Fruit fly (Drosophila melanogaster) whole organism, embryonic: Measurements from ENCODE around the gene ps.
A peak's percentile ranks its signal among the peaks of the same experiment; 100 is the strongest.

Experiments
- ATbp ChIP-seq: fragments of 200-800 bp; sonication (Bioruptor generic); optimal IDR thresholded peaks from 2 replicates; lab custom pipeline; 2017; ENCODE audit warnings: missing biosample characterization, mild to moderate bottlenecking, missing genetic modification characterization, missing genetic modification reagents
- B-H2 ChIP-seq: fragments of 200-800 bp; sonication (Bioruptor generic); optimal IDR thresholded peaks from 2 replicates; lab custom pipeline; 2018; ENCODE audit warnings: missing biosample characterization, mild to moderate bottlenecking, missing genetic modification characterization
- Blimp-1 ChIP-seq: fragments of 200-800 bp; sonication (Bioruptor generic); optimal IDR thresholded peaks from 3 replicates; lab custom pipeline; 2018; ENCODE audit warnings: missing biosample characterization, missing genetic modification characterization, mild to moderate bottlenecking, moderate library complexity, missing genetic modification reagents
- CG10274 ChIP-seq: fragments of 200-800 bp; sonication (Bioruptor generic); optimal IDR thresholded peaks from 3 replicates; lab custom pipeline; 2017; ENCODE audit warnings: missing biosample characterization, mild to moderate bottlenecking, missing genetic modification characterization
- CG10366 ChIP-seq: fragments of 200-800 bp; sonication (Bioruptor generic); IDR thresholded peaks from 2 replicates; pipeline ENCODE4 v1.3.6; 2022; ENCODE audit warnings: missing biosample characterization, missing genetic modification characterization
- CG11398 ChIP-seq: fragments of 200-800 bp; sonication (Bioruptor generic); optimal IDR thresholded peaks from 2 replicates; lab custom pipeline; 2016; ENCODE audit warnings: missing biosample characterization, missing genetic modification characterization
- CG13296 ChIP-seq: fragments of 200-800 bp; sonication (Bioruptor generic); optimal IDR thresholded peaks from 3 replicates; lab custom pipeline; 2018; ENCODE audit warnings: missing biosample characterization, mild to moderate bottlenecking, missing genetic modification characterization
- CG15514 ChIP-seq: fragments of 200-800 bp; sonication (Bioruptor generic); optimal IDR thresholded peaks from 3 replicates; lab custom pipeline; 2017; ENCODE audit warnings: missing biosample characterization, missing genetic modification characterization, mild to moderate bottlenecking, moderate library complexity, missing genetic modification reagents
- CG18011 ChIP-seq: fragments of 200-800 bp; sonication (Bioruptor generic); optimal IDR thresholded peaks from 2 replicates; lab custom pipeline; 2017; ENCODE audit warnings: missing biosample characterization, missing genetic modification characterization, mild to moderate bottlenecking, moderate library complexity, missing genotype
- CG18262 ChIP-seq: fragments of 200-800 bp; optimal IDR thresholded peaks from 3 replicates; lab custom pipeline; 2019; ENCODE audit warnings: missing biosample characterization, mild to moderate bottlenecking, missing genetic modification characterization, moderate library complexity
- CG31441 ChIP-seq: fragments of 200-800 bp; sonication (Bioruptor generic); IDR thresholded peaks from 2 replicates; pipeline ENCODE4 v1.3.6; 2022; ENCODE audit warnings: missing biosample characterization, missing genetic modification characterization
- CG5245 ChIP-seq: fragments of 200-800 bp; sonication (Bioruptor generic); optimal IDR thresholded peaks from 3 replicates; lab custom pipeline; 2016; ENCODE audit warnings: missing biosample characterization, missing genetic modification characterization
- CG6854 ChIP-seq: fragments of 200-800 bp; sonication (Bioruptor generic); optimal IDR thresholded peaks from 3 replicates; lab custom pipeline; 2017; ENCODE audit warnings: missing biosample characterization, mild to moderate bottlenecking, missing genetic modification characterization
- CG8089 ChIP-seq: fragments of 200-800 bp; sonication (Bioruptor generic); optimal IDR thresholded peaks from 3 replicates; lab custom pipeline; 2016; ENCODE audit warnings: missing biosample characterization, missing genetic modification characterization
- CG8359 ChIP-seq: fragments of 200-800 bp; sonication (Bioruptor generic); optimal IDR thresholded peaks from 2 replicates; lab custom pipeline; 2017; ENCODE audit warnings: missing biosample characterization, mild to moderate bottlenecking, missing genetic modification characterization, borderline replicate concordance
- CG8924 ChIP-seq: fragments of 200-800 bp; optimal IDR thresholded peaks from 3 replicates; lab custom pipeline; 2019; ENCODE audit warnings: missing biosample characterization, mild to moderate bottlenecking, missing genetic modification characterization, moderate library complexity
- CG9727 ChIP-seq: fragments of 200-800 bp; sonication (Bioruptor generic); optimal IDR thresholded peaks from 3 replicates; lab custom pipeline; 2017; ENCODE audit warnings: missing biosample characterization, mild to moderate bottlenecking, missing genetic modification characterization
- CrebB ChIP-seq: fragments of 200-800 bp; sonication (Bioruptor generic); optimal IDR thresholded peaks from 3 replicates; lab custom pipeline; 2018; ENCODE audit warnings: missing biosample characterization, mild to moderate bottlenecking, missing genetic modification characterization
- Dll ChIP-seq: fragments of 200-800 bp; sonication (Bioruptor generic); IDR thresholded peaks from 4 replicates; pipeline ENCODE4 v1.3.6; 2022; ENCODE audit warnings: missing biosample characterization, missing genetic modification characterization; ENCODE audit not compliant: partially characterized antibody
- E2f1 ChIP-seq: fragments of 200-800 bp; sonication (Bioruptor generic); IDR thresholded peaks from 2 replicates; pipeline ENCODE4 v1.3.6; 2022; ENCODE audit warnings: missing biosample characterization, missing genetic modification characterization
- Ets97D ChIP-seq: fragments of 200-800 bp; sonication (Bioruptor generic); optimal IDR thresholded peaks from 3 replicates; lab custom pipeline; 2016; ENCODE audit warnings: missing biosample characterization, missing genetic modification characterization
- Fer1 ChIP-seq: fragments of 200-800 bp; sonication (Bioruptor generic); optimal IDR thresholded peaks from 2 replicates; lab custom pipeline; 2017; ENCODE audit warnings: missing biosample characterization, mild to moderate bottlenecking, missing genetic modification characterization
- Hey ChIP-seq: fragments of 200-800 bp; sonication (Bioruptor generic); optimal IDR thresholded peaks from 3 replicates; lab custom pipeline; 2018; ENCODE audit warnings: missing biosample characterization, mild to moderate bottlenecking, missing genetic modification characterization
- Hr51 ChIP-seq, 2 experiments: fragments of 200-800 bp; sonication (Bioruptor generic); optimal IDR thresholded peaks; 2 replicates in 1 of 2; 3 replicates in 1 of 2; lab custom pipeline; 2016 to 2018; ENCODE audit warnings: missing biosample characterization in 2 of 2, missing genetic modification characterization in 2 of 2, mild to moderate bottlenecking in 1 of 2, moderate library complexity in 1 of 2
- Myb ChIP-seq: fragments of 200-800 bp; sonication (Bioruptor generic); optimal IDR thresholded peaks from 2 replicates; lab custom pipeline; 2016; ENCODE audit warnings: missing biosample characterization, missing genetic modification characterization
- Nf-YA ChIP-seq: fragments of 200-800 bp; sonication (Bioruptor generic); IDR thresholded peaks from 2 replicates; pipeline ENCODE4 v1.3.6; 2022; ENCODE audit warnings: missing biosample characterization, missing genetic modification characterization
- Nf-YC ChIP-seq: fragments of 200-800 bp; optimal IDR thresholded peaks from 3 replicates; lab custom pipeline; 2019; ENCODE audit warnings: missing biosample characterization, mild to moderate bottlenecking, missing genetic modification characterization, moderate library complexity
- Optix ChIP-seq: fragments of 200-800 bp; sonication (Bioruptor generic); IDR thresholded peaks from 3 replicates; pipeline ENCODE4 v1.3.6; 2022; ENCODE audit warnings: missing biosample characterization, missing genetic modification characterization
- Pdp1 ChIP-seq, 2 experiments: fragments of 200-800 bp; sonication (Bioruptor generic); optimal IDR thresholded peaks; 3 replicates each; lab custom pipeline; 2016; ENCODE audit warnings: missing biosample characterization in 2 of 2, missing genetic modification characterization in 2 of 2, mild to moderate bottlenecking in 1 of 2, moderate library complexity in 1 of 2
- Sox100B ChIP-seq: fragments of 200-800 bp; sonication (Bioruptor generic); optimal IDR thresholded peaks from 3 replicates; lab custom pipeline; 2018; ENCODE audit warnings: missing biosample characterization, mild to moderate bottlenecking, missing genetic modification characterization
- Sox102F ChIP-seq: fragments of 200-800 bp; sonication (Bioruptor generic); optimal IDR thresholded peaks from 2 replicates; lab custom pipeline; 2018; ENCODE audit warnings: missing biosample characterization, mild to moderate bottlenecking, missing genetic modification characterization, moderate library complexity
- Ssrp ChIP-seq: fragments of 200-800 bp; sonication (Bioruptor generic); optimal IDR thresholded peaks from 2 replicates; lab custom pipeline; 2018; ENCODE audit warnings: missing biosample characterization, mild to moderate bottlenecking, missing genetic modification characterization, moderate library complexity
- Tbp ChIP-seq: fragments of >200 bp; optimal IDR thresholded peaks from 2 replicates; lab custom pipeline; 2018; ENCODE audit warnings: missing biosample characterization, missing genetic modification characterization
- amos ChIP-seq: fragments of 200-800 bp; sonication (Bioruptor generic); IDR thresholded peaks from 2 replicates; pipeline ENCODE4 v1.3.6; 2022; ENCODE audit warnings: missing biosample characterization, missing genetic modification characterization; ENCODE audit not compliant: partially characterized antibody
- aop ChIP-seq: fragments of 200-800 bp; sonication (Bioruptor generic); IDR thresholded peaks from 2 replicates; pipeline ENCODE4 v1.3.6; 2022; ENCODE audit warnings: missing biosample characterization, missing genetic modification characterization
- da ChIP-seq: fragments of 200-800 bp; sonication (Bioruptor generic); optimal IDR thresholded peaks from 2 replicates; lab custom pipeline; 2016; ENCODE audit warnings: missing biosample characterization, missing genetic modification characterization
- disco-r ChIP-seq: fragments of 200-800 bp; sonication (Bioruptor generic); optimal IDR thresholded peaks from 2 replicates; lab custom pipeline; 2016; ENCODE audit warnings: missing biosample characterization, missing genetic modification characterization
- eyg ChIP-seq: fragments of 200-800 bp; sonication (Bioruptor generic); optimal IDR thresholded peaks from 3 replicates; lab custom pipeline; 2016; ENCODE audit warnings: missing biosample characterization, missing genetic modification characterization
- fd102C ChIP-seq: fragments of 200-800 bp; sonication (Bioruptor generic); optimal IDR thresholded peaks from 2 replicates; lab custom pipeline; 2018; ENCODE audit warnings: missing biosample characterization, mild to moderate bottlenecking, missing genetic modification characterization, moderate library complexity
- hbn ChIP-seq: fragments of 200-800 bp; sonication (Bioruptor generic); IDR thresholded peaks from 2 replicates; pipeline ENCODE4 v1.3.6; 2022; ENCODE audit warnings: missing biosample characterization, missing genetic modification characterization; ENCODE audit not compliant: partially characterized antibody
- ken ChIP-seq: fragments of 200-800 bp; sonication (Bioruptor generic); IDR thresholded peaks from 3 replicates; pipeline ENCODE4 v1.3.6; 2022; ENCODE audit warnings: missing biosample characterization, missing genetic modification characterization
- lov ChIP-seq, 2 experiments: fragments of 200-800 bp in 1 of 2; fragments of >200 bp in 1 of 2; sonication (Bioruptor generic) in 1 of 2; IDR thresholded peaks in 1 of 2; optimal IDR thresholded peaks in 1 of 2; 2 replicates in 1 of 2; 3 replicates in 1 of 2; pipeline versions ENCODE4 v1.3.6 to Lab custom; 2017 to 2022; ENCODE audit warnings: missing biosample characterization in 1 of 2, missing genetic modification characterization in 1 of 2
- nom ChIP-seq: fragments of 200-800 bp; sonication (Bioruptor generic); optimal IDR thresholded peaks from 2 replicates; lab custom pipeline; 2017; ENCODE audit warnings: missing biosample characterization, missing genetic modification characterization, mild to moderate bottlenecking, moderate library complexity, missing genetic modification reagents
- org-1 ChIP-seq: fragments of 200-800 bp; sonication (Bioruptor generic); optimal IDR thresholded peaks from 2 replicates; lab custom pipeline; 2017; ENCODE audit warnings: missing biosample characterization, missing genetic modification characterization
- pho ChIP-seq: fragments of 200-800 bp; sonication (Bioruptor generic); optimal IDR thresholded peaks from 2 replicates; lab custom pipeline; 2016; ENCODE audit warnings: missing biosample characterization, missing genetic modification characterization
- pzg ChIP-seq: fragments of 200-800 bp; sonication (Bioruptor generic); optimal IDR thresholded peaks from 3 replicates; lab custom pipeline; 2018; ENCODE audit warnings: missing biosample characterization, mild to moderate bottlenecking, missing genetic modification characterization, moderate library complexity
- sim ChIP-seq: fragments of 200-800 bp; sonication (Bioruptor generic); IDR thresholded peaks from 2 replicates; pipeline ENCODE4 v1.3.6; 2022; ENCODE audit warnings: missing biosample characterization, missing genetic modification characterization
- tgo ChIP-seq: fragments of 200-800 bp; sonication (Bioruptor generic); IDR thresholded peaks from 3 replicates; pipeline ENCODE4 v1.3.6; 2022; ENCODE audit warnings: missing biosample characterization, missing genetic modification characterization
- yki ChIP-seq: fragments of >200 bp; optimal IDR thresholded peaks from 3 replicates; lab custom pipeline; 2018
- z ChIP-seq: fragments of 200-800 bp; sonication (Bioruptor generic); IDR thresholded peaks from 3 replicates; pipeline ENCODE4 v1.3.6; 2022; ENCODE audit warnings: missing biosample characterization, missing genetic modification characterization

ps gene

dm6 chr3R:9370413-9370812 lies 47.3 kb upstream of the ps start (continued):
- TF ChIP-seq Dll (GFP tag; lab: Robert Waterston, UW), result no peak
- peak; percentile 57 for TF ChIP-seq Nf-YC
- TF ChIP-seq CG11398 (GFP tag; lab: Kevin White, UChicago), result no peak
- peak; percentile 31 for TF ChIP-seq CG18262 (tag; lab: Kevin White, UChicago)
- TF ChIP-seq CG31441 (GFP tag; lab: Robert Waterston, UW), result peak; percentile 37; the same call in 1 of the 2 replicates
- no peak for TF ChIP-seq z (GFP tag; lab: Robert Waterston, UW)
- TF ChIP-seq Fer1 (GFP tag; lab: Kevin White, UChicago), result peak; percentile 72
- no peak for TF ChIP-seq CrebB (tag; lab: Kevin White, UChicago)
- peak in 1 of 2 experiments; percentile 84 for TF ChIP-seq Hr51 (GFP tag; optimal IDR thresholded peaks at IDR 0.05; lab: Kevin White, UChicago)
- TF ChIP-seq amos (GFP tag; lab: Robert Waterston, UW), result no peak
- no peak for TF ChIP-seq aop (GFP tag; lab: Robert Waterston, UW)
- peak; percentile 35; the same call in 1 of the 2 replicates for TF ChIP-seq E2f1 (GFP tag; lab: Robert Waterston, UW)
- TF ChIP-seq Optix (GFP tag; lab: Robert Waterston, UW), result no peak
- peak; percentile 71 for TF ChIP-seq Sox102F
- TF ChIP-seq Pdp1 (GFP tag; optimal IDR thresholded peaks at IDR 0.05; lab: Kevin White, UChicago), result peak; percentile 28 to 49
- TF ChIP-seq Sox100B, result peak; percentile 27
- no peak for TF ChIP-seq ken (GFP tag; lab: Robert Waterston, UW)
- peak; percentile 64; the same call in 2 of the 3 replicates for TF ChIP-seq tgo (GFP tag; lab: Robert Waterston, UW)
- TF ChIP-seq CG8089 (GFP tag; lab: Kevin White, UChicago), result no peak
- no peak for TF ChIP-seq pzg (GFP tag; lab: Kevin White, UChicago)
- peak; percentile 28 for TF ChIP-seq CG15514 (GFP tag; lab: Kevin White, UChicago)
- TF ChIP-seq sim (GFP tag; lab: Robert Waterston, UW), result no peak
- TF ChIP-seq Ssrp (tag; lab: Kevin White, UChicago), result no peak
- TF ChIP-seq CG10366 (GFP tag; lab: Robert Waterston, UW), result no peak
- no peak for TF ChIP-seq Nf-YA (GFP tag; lab: Robert Waterston, UW)
- peak; percentile 2 for TF ChIP-seq ATbp
- TF ChIP-seq yki (lab: Kevin White, UChicago), result no peak
- peak; percentile 27 for TF ChIP-seq CG18011 (GFP tag; lab: Kevin White, UChicago)
- no peak for TF ChIP-seq disco-r
- TF ChIP-seq CG8924 (tag; lab: Kevin White, UChicago), result peak; percentile 67
- TF ChIP-seq CG8359 (GFP tag; lab: Kevin White, UChicago), result no peak
- TF ChIP-seq hbn (GFP tag; lab: Robert Waterston, UW), result no peak
- no peak for TF ChIP-seq fd102C (GFP tag; lab: Kevin White, UChicago)
- no peak for TF ChIP-seq CG10274 (GFP tag; lab: Kevin White, UChicago)
- TF ChIP-seq Hey, result no peak
- TF ChIP-seq Tbp (GFP tag; lab: Kevin White, UChicago), result no peak
- no peak for TF ChIP-seq da (GFP tag; lab: Kevin White, UChicago)
- TF ChIP-seq B-H2 (GFP tag; lab: Kevin White, UChicago), result no peak
- no peak for TF ChIP-seq eyg (GFP tag; lab: Kevin White, UChicago)
- peak; percentile 72 for TF ChIP-seq CG13296 (GFP tag; lab: Kevin White, UChicago)
- TF ChIP-seq CG9727, result peak; percentile 15
- TF ChIP-seq Ets97D (GFP tag; lab: Kevin White, UChicago), result no peak
- peak; percentile 55 for TF ChIP-seq pho (GFP tag; lab: Kevin White, UChicago)
- no peak for TF ChIP-seq lov (optimal IDR thresholded peaks at IDR 0.05; lab: Kevin White, UChicago)
- no peak for TF ChIP-seq lov (GFP tag; IDR thresholded peaks at IDR 0.05; lab: Robert Waterston, UW)
- TF ChIP-seq CG6854 (GFP tag; lab: Kevin White, UChicago), result peak; percentile 22
- TF ChIP-seq Myb, result peak; percentile 2
- peak; percentile 0 for TF ChIP-seq CG5245 (GFP tag; lab: Kevin White, UChicago)
- TF ChIP-seq Blimp-1 (GFP tag; lab: Kevin White, UChicago), result peak; percentile 33
- TF ChIP-seq org-1 (GFP tag; lab: Kevin White, UChicago), result peak; percentile 23
- TF ChIP-seq nom (GFP tag; lab: Kevin White, UChicago), result no peak
